Fruit fly (Drosophila melanogaster) ovary, adult (tissue): ENCODE measurements around the gene twe.

Source experiments
- CG17801 ChIP-seq: fragments of 200-800 bp; optimal IDR thresholded peaks from 2 replicates; lab custom pipeline; 2019; ENCODE audit warnings: missing biosample characterization, mild to moderate bottlenecking, missing genetic modification characterization, moderate library complexity; ENCODE audit not compliant: partially characterized antibody

The twe gene

dm6 chr2L:16285692-16286359 lies 24.1 kb upstream of the twe start:
- TF ChIP-seq CG17801 (GFP tag; lab: Kevin White, UChicago) = peak; percentile 80

DNA sequence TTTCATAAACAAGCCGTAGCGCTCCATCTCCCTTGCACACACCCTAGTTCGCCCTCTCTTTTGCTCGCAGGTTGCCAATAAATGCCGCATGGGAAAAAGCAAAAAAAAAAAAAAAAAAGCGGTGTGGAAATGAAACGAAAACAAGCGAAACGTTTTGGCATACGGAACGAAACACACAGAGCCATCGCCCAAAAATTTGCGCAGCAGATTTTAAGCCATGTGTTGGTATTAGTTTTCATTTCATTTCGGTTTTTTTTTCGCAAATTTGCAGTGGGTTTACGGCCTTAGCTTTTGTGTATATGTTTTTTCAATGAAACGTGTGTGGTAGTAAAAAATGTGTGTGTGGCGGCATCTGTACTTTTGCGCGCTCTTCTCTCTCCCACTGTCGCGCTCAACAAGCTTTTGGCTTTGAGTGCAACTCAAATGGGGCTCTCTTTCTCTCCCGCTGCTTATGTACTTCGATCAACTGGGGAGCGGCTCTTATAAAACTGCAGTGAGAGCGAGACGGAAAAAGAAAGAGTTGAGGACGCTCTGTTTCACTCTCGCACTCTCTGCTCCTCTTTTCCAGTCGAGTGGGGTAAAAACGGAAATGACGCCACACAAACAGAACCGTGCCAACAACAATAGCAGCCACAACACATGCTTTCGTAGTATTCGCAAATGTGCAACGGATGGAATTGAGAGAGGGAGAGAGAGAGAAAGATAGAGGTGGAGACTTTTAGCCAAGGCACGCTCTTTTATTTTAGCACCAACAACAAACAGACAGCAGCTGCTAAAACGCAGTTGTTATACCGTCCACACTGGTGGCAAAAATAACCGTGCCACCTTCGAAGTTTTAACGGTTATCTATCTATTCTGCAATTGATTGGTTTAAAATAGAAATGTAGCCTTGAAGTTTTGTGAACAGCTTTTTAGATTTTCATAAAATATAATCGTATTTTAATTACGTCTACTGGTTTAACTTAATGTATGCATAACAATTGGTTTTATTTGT lies 22.9 kb upstream of the twe start:
- TF ChIP-seq CG17801 (GFP tag; lab: Kevin White, UChicago) = peak; percentile 76

- no peak for TF ChIP-seq CG17801 (GFP tag; lab: Kevin White, UChicago)
Measured at dm6 chr2L:16282856-16283255, 21.2 kb upstream of the twe start.

- no peak for TF ChIP-seq CG17801 (GFP tag; lab: Kevin White, UChicago)
Measured at dm6 chr2L:16282077-16282471, 20.4 kb upstream of the twe start.

DNA sequence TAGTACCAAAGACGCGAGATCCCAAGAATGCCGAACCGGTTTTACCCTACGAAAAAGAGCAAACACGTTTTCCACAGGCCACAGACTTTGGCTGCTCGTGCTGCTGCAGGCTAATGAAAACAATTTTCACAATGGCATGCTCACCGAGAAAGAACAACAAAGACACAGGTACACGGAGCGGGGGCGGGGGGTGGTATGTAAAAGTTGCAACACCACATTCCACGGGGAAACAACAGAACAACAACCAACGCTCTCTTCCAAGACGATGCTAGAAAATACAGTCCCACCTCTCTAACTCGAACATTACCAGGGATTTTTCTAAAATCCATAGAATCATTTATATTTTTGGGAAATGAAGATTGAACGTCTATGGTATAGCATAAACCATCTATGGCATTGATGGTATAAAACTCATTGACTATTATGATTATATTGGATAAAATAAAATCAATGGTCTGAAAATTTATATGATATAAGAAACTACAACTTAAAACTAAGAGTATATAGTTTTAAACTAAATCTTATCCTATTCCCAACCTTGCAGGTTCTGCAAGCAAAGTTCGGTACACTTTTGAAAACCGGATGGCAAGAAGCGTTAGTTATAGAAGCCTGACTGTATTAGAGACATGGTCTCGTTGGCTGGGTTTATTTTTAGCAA lies 19.9 kb upstream of the twe start:
- TF ChIP-seq CG17801 (GFP tag; lab: Kevin White, UChicago) = no peak

DNA sequence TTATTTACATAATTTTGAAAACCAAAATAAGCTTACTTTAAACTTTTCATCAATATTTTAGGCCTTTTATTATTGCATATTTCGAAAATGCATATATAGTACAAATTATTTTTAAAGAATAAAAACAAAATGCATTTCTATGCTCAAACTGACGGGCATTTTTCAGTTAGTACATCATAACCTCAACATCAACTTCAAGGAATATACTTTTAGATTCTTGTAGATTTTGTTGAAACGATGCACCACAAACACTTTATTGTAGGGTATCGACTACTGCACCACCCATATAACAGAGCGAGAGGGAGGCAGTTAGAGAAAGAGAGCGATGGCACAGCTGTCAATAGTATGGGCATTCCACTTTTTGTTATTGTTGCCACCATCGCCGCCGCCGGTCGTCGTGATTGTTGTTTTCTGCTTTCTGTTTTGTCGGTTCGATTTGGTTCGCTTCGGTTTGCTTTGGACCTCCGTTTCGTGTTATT lies 18.1 kb upstream of the twe start:
- TF ChIP-seq CG17801 (GFP tag; lab: Kevin White, UChicago) = peak; percentile 81

DNA sequence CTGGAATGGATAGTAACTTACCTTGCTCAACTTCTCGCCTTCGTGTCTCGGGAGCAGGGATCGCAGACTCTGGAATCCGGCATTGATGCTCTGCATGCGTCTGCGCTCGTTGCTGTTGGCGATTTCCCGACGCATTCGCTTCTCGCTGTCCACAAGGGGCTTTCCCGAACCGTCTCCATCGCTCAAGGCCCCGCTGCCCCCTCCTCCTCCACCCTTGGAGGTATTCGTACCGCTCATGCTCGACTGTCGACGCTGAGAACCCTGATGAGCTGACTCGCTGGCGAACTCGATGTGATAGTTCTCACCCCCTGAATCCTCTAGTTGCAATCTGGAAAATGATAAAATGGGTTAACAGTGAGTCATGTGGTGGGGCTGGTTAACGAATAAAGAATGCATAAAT lies 17.2 kb upstream of the twe start:
- TF ChIP-seq CG17801 (GFP tag; lab: Kevin White, UChicago) = no peak

DNA sequence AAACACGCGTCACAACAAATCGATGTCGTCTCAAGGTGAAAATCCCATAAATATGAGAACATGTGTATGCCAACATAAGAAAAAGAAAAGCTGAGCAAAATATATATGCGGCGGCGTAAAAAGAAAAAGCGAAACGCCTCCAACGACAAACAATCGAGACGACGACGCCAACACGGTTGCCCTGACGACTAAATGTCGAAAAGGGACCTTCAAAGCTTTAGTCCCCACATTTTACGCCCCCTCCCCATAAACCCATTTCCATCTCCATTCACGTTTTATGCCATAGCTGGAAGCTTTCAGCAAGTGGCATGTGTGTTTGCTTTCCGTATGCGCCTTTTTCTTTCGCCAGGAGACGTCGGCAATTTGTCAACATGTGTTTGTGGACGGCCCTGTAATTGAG lies 16.2 kb upstream of the twe start:
- TF ChIP-seq CG17801 (GFP tag; lab: Kevin White, UChicago) = no peak

dm6 chr2L:16276820-16277219 lies 15.1 kb upstream of the twe start:
- no peak for TF ChIP-seq CG17801 (GFP tag; lab: Kevin White, UChicago)

dm6 chr2L:16275809-16276178 lies 14.1 kb upstream of the twe start:
- TF ChIP-seq CG17801 (GFP tag; lab: Kevin White, UChicago) = no peak

dm6 chr2L:16275177-16275808 lies 13.6 kb upstream of the twe start:
- TF ChIP-seq CG17801 (GFP tag; lab: Kevin White, UChicago) = no peak

DNA sequence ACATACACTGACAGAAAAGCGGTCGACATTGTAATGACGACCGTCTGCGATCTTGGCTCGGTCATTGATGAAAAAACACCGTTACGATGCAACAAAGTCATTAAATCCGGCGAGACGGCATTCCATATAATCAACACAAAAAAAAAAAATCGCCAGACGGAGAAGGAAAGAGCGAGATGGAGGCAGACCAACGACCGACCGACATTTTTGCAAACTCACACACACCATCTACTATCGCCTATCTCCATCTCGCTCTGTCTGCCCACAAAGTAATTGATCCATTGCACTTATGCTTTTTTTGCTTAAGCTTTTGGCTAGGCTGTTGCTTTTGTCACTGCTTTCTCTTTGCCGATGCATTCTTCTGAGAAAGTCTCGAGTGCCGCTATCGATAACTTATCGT lies 12.4 kb upstream of the twe start:
- no peak for TF ChIP-seq CG17801 (GFP tag; lab: Kevin White, UChicago)

dm6 chr2L:16273439-16273838 lies 11.8 kb upstream of the twe start:
- TF ChIP-seq CG17801 (GFP tag; lab: Kevin White, UChicago) = peak; percentile 35

DNA sequence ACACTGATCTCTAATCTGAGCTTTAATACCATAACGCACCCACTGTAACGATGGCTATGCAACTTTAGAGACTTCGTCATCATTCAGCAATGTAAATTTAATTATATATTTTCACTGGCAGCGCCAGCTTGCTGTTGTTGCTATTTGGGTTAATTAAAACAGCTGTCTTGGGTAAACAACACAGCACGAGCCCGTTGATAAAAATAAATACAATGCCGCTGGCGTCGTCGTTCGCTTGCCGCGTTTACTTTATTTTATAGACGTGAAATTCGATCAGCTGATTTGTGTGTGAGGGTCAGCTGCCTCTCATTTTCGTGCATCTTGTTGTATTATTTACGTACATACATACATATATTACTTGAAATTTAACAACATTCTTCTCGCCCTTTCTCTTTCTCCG lies 11.1 kb upstream of the twe start:
- no peak for TF ChIP-seq CG17801 (GFP tag; lab: Kevin White, UChicago)

dm6 chr2L:16271486-16271806 lies 9.8 kb upstream of the twe start:
- TF ChIP-seq CG17801 (GFP tag; lab: Kevin White, UChicago) = no peak
